Fruit fly (Drosophila melanogaster) S2 (cell line): ENCODE measurements around the gene mRpL35.

ENCODE experiments used
- CG8478 ChIP-seq: fragments of >200 bp; optimal IDR thresholded peaks from 2 replicates; lab custom pipeline; 2018
- CTCF ChIP-seq, 2 experiments: fragments of >200 bp; optimal IDR thresholded peaks; 2 replicates each; lab custom pipeline; 2018

DNA sequence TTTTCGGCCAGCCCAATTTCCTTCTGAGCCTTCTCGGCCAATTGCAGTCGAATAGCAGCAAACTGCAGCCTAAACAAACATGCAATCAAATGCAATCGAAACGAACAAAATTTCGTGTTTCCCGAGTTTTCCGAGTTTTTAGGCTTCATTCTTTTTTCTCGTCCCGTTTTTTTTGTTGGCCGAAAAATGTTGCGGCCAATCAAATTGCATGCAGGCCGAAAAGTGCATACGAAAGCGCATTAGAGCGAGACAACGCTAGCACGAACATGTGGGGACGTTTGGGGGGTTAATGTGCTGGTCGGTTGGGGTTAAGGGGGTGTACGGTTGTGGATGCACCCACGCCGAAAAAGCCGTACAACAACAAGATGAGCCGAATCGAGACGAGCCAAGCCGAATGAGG is 33.6 kb upstream of the mRpL35 start:
- no peak for TF ChIP-seq CG8478 (lab: Kevin White, UChicago)
- no peak for TF ChIP-seq CTCF (optimal IDR thresholded peaks at IDR 0.05; lab: Kevin White, UChicago)
